Comparison of ENCODE assay signal across 5 fruit fly cellular contexts in the genomic region with DNA sequence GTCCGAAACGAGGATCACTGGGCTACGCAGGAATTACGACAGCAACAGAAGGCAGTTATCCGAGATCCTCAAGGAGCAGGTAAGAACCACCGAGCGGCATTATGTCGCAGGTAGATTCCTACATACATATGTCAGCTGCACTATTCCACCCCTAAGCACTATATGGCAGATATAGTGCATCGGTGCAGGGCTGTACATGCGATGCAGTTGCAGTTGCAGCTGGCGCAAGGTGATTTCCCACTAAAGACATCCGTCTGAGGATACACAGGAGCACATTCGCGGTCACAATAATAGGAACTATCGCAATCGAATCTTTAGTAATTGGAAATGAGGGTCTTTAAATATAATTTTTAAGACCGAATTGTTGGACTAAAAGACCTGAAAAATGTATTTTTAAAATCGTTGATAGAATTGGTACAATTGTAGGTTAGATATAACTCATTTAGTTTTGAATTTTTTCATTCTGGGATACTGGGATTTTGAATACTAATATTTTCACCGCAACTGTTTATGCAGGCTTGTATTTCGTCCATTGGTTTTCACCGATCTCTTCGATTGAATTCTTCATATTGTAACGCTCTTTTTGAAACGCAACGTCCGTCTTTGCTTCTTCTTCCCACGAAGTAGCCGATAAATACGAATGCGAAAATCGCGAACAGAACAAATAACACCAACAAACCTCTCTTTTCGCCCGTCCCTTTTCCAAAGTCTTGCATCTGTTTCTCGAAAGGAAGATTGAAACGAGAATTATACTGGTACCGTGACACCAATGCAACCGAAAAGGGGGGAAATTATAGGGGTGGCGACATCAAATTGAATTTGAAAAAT.
TF ChIP-seq lines count a peak whose summit lies in the region.

No protein-coding gene starts in this region.

- TF ChIP-seq CTCF in whole organism, embryonic (GFP tag; optimal IDR thresholded peaks at IDR 0.05; lab: Kevin White, UChicago) = no peak

TF ChIP-seq in Kc167, 6 proteins besides CTCF, POLR2A, EP300 and RAD21:
- peak; percentile 83 for TF ChIP-seq psq (optimal IDR thresholded peaks at IDR 0.05; lab: Kevin White, UChicago)
- no peak for TF ChIP-seq insv (optimal IDR thresholded peaks at IDR 0.05; lab: Kevin White, UChicago)

TF ChIP-seq in whole organism, embryonic, 481 proteins besides CTCF, POLR2A, EP300 and RAD21 (continues in another document):
- TF ChIP-seq org-1 (GFP tag; optimal IDR thresholded peaks at IDR 0.05; lab: Kevin White, UChicago) = no peak
- no peak for TF ChIP-seq tna (GFP tag; IDR thresholded peaks at IDR 0.05; lab: Robert Waterston, UW; ENCODE audit: partially characterized antibody)
- peak; percentile 30 for TF ChIP-seq CG30431 (GFP tag; optimal IDR thresholded peaks at IDR 0.05; lab: Kevin White, UChicago)
- no peak for TF ChIP-seq CG8478 (optimal IDR thresholded peaks at IDR 0.05; lab: Kevin White, UChicago)
- no peak for TF ChIP-seq Aef1 (GFP tag; IDR thresholded peaks at IDR 0.05; lab: Robert Waterston, UW)
- TF ChIP-seq ato (GFP tag; IDR thresholded peaks at IDR 0.05; lab: Robert Waterston, UW; ENCODE audit: partially characterized antibody) = no peak
- peak; percentile 87 for TF ChIP-seq CG4404 (GFP tag; IDR thresholded peaks at IDR 0.05; lab: Robert Waterston, UW)
- TF ChIP-seq Trl (optimal IDR thresholded peaks at IDR 0.05; lab: Kevin White, UChicago) = no peak
- TF ChIP-seq Trl (GFP tag; optimal IDR thresholded peaks at IDR 0.05; lab: Kevin White, UChicago) = peak; percentile 7
- no peak for TF ChIP-seq CG13894 (tag; optimal IDR thresholded peaks at IDR 0.05; lab: Kevin White, UChicago)
- TF ChIP-seq Vsx1 (GFP tag; optimal IDR thresholded peaks at IDR 0.05; lab: Kevin White, UChicago) = no peak
- no peak for TF ChIP-seq CG4282 (GFP tag; optimal IDR thresholded peaks at IDR 0.05; lab: Kevin White, UChicago)
- no peak for TF ChIP-seq CG10565 (GFP tag; optimal IDR thresholded peaks at IDR 0.05; lab: Kevin White, UChicago)
- TF ChIP-seq vvl (GFP tag; IDR thresholded peaks at IDR 0.05; lab: Robert Waterston, UW) = no peak
- TF ChIP-seq dysf (GFP tag; IDR thresholded peaks at IDR 0.05; lab: Robert Waterston, UW) = no peak
- TF ChIP-seq jigr1 (GFP tag; IDR thresholded peaks at IDR 0.05; lab: Robert Waterston, UW) = no peak
- TF ChIP-seq al (GFP tag; IDR thresholded peaks at IDR 0.05; lab: Robert Waterston, UW) = no peak
- TF ChIP-seq CG11398 (GFP tag; optimal IDR thresholded peaks at IDR 0.05; lab: Kevin White, UChicago) = no peak
- no peak for TF ChIP-seq z (GFP tag; IDR thresholded peaks at IDR 0.05; lab: Robert Waterston, UW)
- no peak for TF ChIP-seq Adf1 (GFP tag; IDR thresholded peaks at IDR 0.05; lab: Robert Waterston, UW)
- TF ChIP-seq bigmax (GFP tag; optimal IDR thresholded peaks at IDR 0.05; lab: Kevin White, UChicago) = no peak

TF ChIP-seq in whole organism, prepupa, 60 proteins besides CTCF, POLR2A, EP300 and RAD21 (continues in another document):
- TF ChIP-seq topi (GFP tag; optimal IDR thresholded peaks at IDR 0.05; lab: Kevin White, UChicago) (peak; percentile 60), CG9139 (GFP tag; optimal IDR thresholded peaks at IDR 0.05; lab: Kevin White, UChicago) (peak; percentile 73), vri (GFP tag; optimal IDR thresholded peaks at IDR 0.05; lab: Kevin White, UChicago) (peak; percentile 49), CG3032 (tag; optimal IDR thresholded peaks at IDR 0.05; lab: Kevin White, UChicago) (peak; percentile 85), Smox (GFP tag; optimal IDR thresholded peaks at IDR 0.05; lab: Kevin White, UChicago) (peak; percentile 72), CG6276 (GFP tag; optimal IDR thresholded peaks at IDR 0.05; lab: Kevin White, UChicago) (no peak), svp (GFP tag; lab: Kevin White, UChicago) (peak; percentile 80), CG6854 (GFP tag; optimal IDR thresholded peaks at IDR 0.05; lab: Kevin White, UChicago) (no peak), Hr39 (GFP tag; optimal IDR thresholded peaks at IDR 0.05; lab: Kevin White, UChicago) (peak; percentile 70), CG32006 (GFP tag; optimal IDR thresholded peaks at IDR 0.05; lab: Kevin White, UChicago) (no peak), eg (GFP tag; IDR thresholded peaks at IDR 0.05; lab: Robert Waterston, UW) (no peak), Sox14 (GFP tag; optimal IDR thresholded peaks at IDR 0.05; lab: Kevin White, UChicago) (peak; percentile 56), CG10669 (GFP tag; optimal IDR thresholded peaks at IDR 0.05; lab: Kevin White, UChicago) (peak; percentile 77), lz (GFP tag; optimal IDR thresholded peaks at IDR 0.05; lab: Kevin White, UChicago) (peak; percentile 68), CG34406 (GFP tag; optimal IDR thresholded peaks at IDR 0.05; lab: Kevin White, UChicago) (peak; percentile 60), CG16779 (tag; optimal IDR thresholded peaks at IDR 0.05; lab: Kevin White, UChicago) (peak; percentile 28), cyc (GFP tag; optimal IDR thresholded peaks at IDR 0.05; lab: Kevin White, UChicago) (peak; percentile 53), dsx (GFP tag; optimal IDR thresholded peaks at IDR 0.05; lab: Kevin White, UChicago; ENCODE audit: poor library complexity, severe bottlenecking) (peak; percentile 86), CG8319 (GFP tag; optimal IDR thresholded peaks at IDR 0.05; lab: Kevin White, UChicago) (peak; percentile 34), fd59A (GFP tag; optimal IDR thresholded peaks at IDR 0.05; lab: Kevin White, UChicago) (peak; percentile 72)

TF ChIP-seq in whole organism, pupa, 21 proteins besides CTCF, POLR2A, EP300 and RAD21:
- TF ChIP-seq CG4496 (GFP tag; IDR thresholded peaks at IDR 0.05; lab: Robert Waterston, UW) (no peak), rn (GFP tag; IDR thresholded peaks at IDR 0.05; lab: Robert Waterston, UW) (no peak), CG13204 (GFP tag; optimal IDR thresholded peaks at IDR 0.05; lab: Kevin White, UChicago) (peak; percentile 12), CG14655 (GFP tag; optimal IDR thresholded peaks at IDR 0.05; lab: Kevin White, UChicago) (no peak), CG32121 (GFP tag; IDR thresholded peaks at IDR 0.05; lab: Robert Waterston, UW) (no peak), CG15710 (tag; optimal IDR thresholded peaks at IDR 0.05; lab: Kevin White, UChicago) (peak; percentile 84), Ets98B (GFP tag; IDR thresholded peaks at IDR 0.05; lab: Robert Waterston, UW) (no peak), Pif1A (GFP tag; optimal IDR thresholded peaks at IDR 0.05; lab: Kevin White, UChicago) (peak; percentile 54), D1 (tag; optimal IDR thresholded peaks at IDR 0.05; lab: Kevin White, UChicago) (peak; percentile 20), fd96Ca (GFP tag; IDR thresholded peaks at IDR 0.05; lab: Robert Waterston, UW) (no peak), CG17806 (tag; optimal IDR thresholded peaks at IDR 0.05; lab: Kevin White, UChicago) (peak; percentile 74), CG12605 (GFP tag; IDR thresholded peaks at IDR 0.05; lab: Robert Waterston, UW) (no peak), CG34367 (tag; optimal IDR thresholded peaks at IDR 0.05; lab: Kevin White, UChicago) (peak; percentile 79), CG8159 (tag; optimal IDR thresholded peaks at IDR 0.05; lab: Kevin White, UChicago) (peak; percentile 90), EcR (GFP tag; optimal IDR thresholded peaks at IDR 0.05; lab: Kevin White, UChicago) (no peak), gl (tag; optimal IDR thresholded peaks at IDR 0.05; lab: Kevin White, UChicago) (peak; percentile 76), CG10348 (GFP tag; IDR thresholded peaks at IDR 0.05; lab: Robert Waterston, UW) (no peak), Snoo (tag; optimal IDR thresholded peaks at IDR 0.05; lab: Kevin White, UChicago) (peak; percentile 34), CG8301 (tag; optimal IDR thresholded peaks at IDR 0.05; lab: Kevin White, UChicago) (no peak), CG9948 (tag; optimal IDR thresholded peaks at IDR 0.05; lab: Kevin White, UChicago) (peak; percentile 80), Pif1B (GFP tag; optimal IDR thresholded peaks at IDR 0.05; lab: Kevin White, UChicago) (peak; percentile 54)

TF ChIP-seq in whole organism, wandering third instar larva, 38 proteins besides CTCF, POLR2A, EP300 and RAD21 (continues in another document):
- peak; percentile 93 for TF ChIP-seq psq (GFP tag; optimal IDR thresholded peaks at IDR 0.05; lab: Kevin White, UChicago)
- TF ChIP-seq dl (GFP tag; optimal IDR thresholded peaks at IDR 0.05; lab: Kevin White, UChicago; ENCODE audit: insufficient read depth in 1 of 2, partially characterized antibody in 2 of 2) = no peak
- peak; percentile 54 for TF ChIP-seq CG32264 (GFP tag; optimal IDR thresholded peaks at IDR 0.05; lab: Kevin White, UChicago)
- TF ChIP-seq usp (GFP tag; optimal IDR thresholded peaks at IDR 0.05; lab: Kevin White, UChicago) = no peak
- peak in 1 of 2 experiments; percentile 61 for TF ChIP-seq foxo (GFP tag; optimal IDR thresholded peaks at IDR 0.05; lab: Kevin White, UChicago)
- peak; percentile 71 for TF ChIP-seq ey (GFP tag; optimal IDR thresholded peaks at IDR 0.05; lab: Kevin White, UChicago)
- TF ChIP-seq lola (GFP tag; optimal IDR thresholded peaks at IDR 0.05; lab: Kevin White, UChicago) = no peak
- no peak for TF ChIP-seq Hr83 (GFP tag; optimal IDR thresholded peaks at IDR 0.05; lab: Kevin White, UChicago; ENCODE audit: poor library complexity, severe bottlenecking)
- no peak for TF ChIP-seq sage (GFP tag; optimal IDR thresholded peaks at IDR 0.05; lab: Kevin White, UChicago)
- TF ChIP-seq pan (optimal IDR thresholded peaks at IDR 0.05; lab: Kevin White, UChicago) = no peak
- no peak for TF ChIP-seq N (GFP tag; optimal IDR thresholded peaks at IDR 0.05; lab: Kevin White, UChicago)
- peak; percentile 22 for TF ChIP-seq dmrt93B (GFP tag; optimal IDR thresholded peaks at IDR 0.05; lab: Kevin White, UChicago)
- peak; percentile 9 for TF ChIP-seq Dif (GFP tag; optimal IDR thresholded peaks at IDR 0.05; lab: Kevin White, UChicago; ENCODE audit: partially characterized antibody)
- TF ChIP-seq Myc (optimal IDR thresholded peaks at IDR 0.05; lab: Kevin White, UChicago) = no peak
- peak; percentile 52 for TF ChIP-seq Hnf4 (GFP tag; optimal IDR thresholded peaks at IDR 0.05; lab: Kevin White, UChicago)
- TF ChIP-seq rgr (GFP tag; optimal IDR thresholded peaks at IDR 0.05; lab: Kevin White, UChicago) = peak; percentile 51
- TF ChIP-seq jim (GFP tag; optimal IDR thresholded peaks at IDR 0.05; lab: Kevin White, UChicago) = no peak
- no peak for TF ChIP-seq Mio (GFP tag; optimal IDR thresholded peaks at IDR 0.05; lab: Kevin White, UChicago)
- peak; percentile 68 for TF ChIP-seq OdsH (GFP tag; optimal IDR thresholded peaks at IDR 0.05; lab: Kevin White, UChicago)
- TF ChIP-seq fru (GFP tag; optimal IDR thresholded peaks at IDR 0.05; lab: Kevin White, UChicago) = peak; percentile 60
- TF ChIP-seq HLH106 (tag; optimal IDR thresholded peaks at IDR 0.05; lab: Kevin White, UChicago) = peak; percentile 78
- TF ChIP-seq woc (GFP tag; optimal IDR thresholded peaks at IDR 0.05; lab: Kevin White, UChicago) = peak; percentile 44
- peak; percentile 58 for TF ChIP-seq Rel (GFP tag; optimal IDR thresholded peaks at IDR 0.05; lab: Kevin White, UChicago)
- peak; percentile 50 for TF ChIP-seq Rel (tag; optimal IDR thresholded peaks at IDR 0.05; lab: Kevin White, UChicago)
- TF ChIP-seq Jra (GFP tag; optimal IDR thresholded peaks at IDR 0.05; lab: Kevin White, UChicago) = peak; percentile 55
- peak; percentile 49 for TF ChIP-seq brk (GFP tag; optimal IDR thresholded peaks at IDR 0.05; lab: Kevin White, UChicago)
